Worm (Caenorhabditis elegans) whole organism, young adult: Measurements from ENCODE around the gene anmt-3.

ENCODE experiments used
- B0019.2 ChIP-seq: fragments of 200-800 bp; sonication (Bioruptor generic); conservative IDR thresholded peaks from 2 replicates; pipeline ENCODE4 v1.3.6; 2022; ENCODE audit warnings: missing genetic modification reagents, missing genetic modification characterization, missing compliant biosample characterization
- B0336.3 ChIP-seq: fragments of 200-800 bp; sonication (Bioruptor generic); IDR thresholded peaks from 2 replicates; pipeline ENCODE4 v1.3.6; 2022; ENCODE audit warnings: missing genetic modification characterization, missing compliant biosample characterization
- C06A6.2 ChIP-seq: fragments of 200-800 bp; sonication (Bioruptor generic); conservative IDR thresholded peaks from 2 replicates; pipeline ENCODE4 v1.3.6; 2022; ENCODE audit warnings: missing genetic modification characterization, missing compliant biosample characterization
- C17E4.6 ChIP-seq: fragments of 200-800 bp; sonication (Bioruptor generic); IDR thresholded peaks from 2 replicates; pipeline ENCODE4 v1.3.6; 2022; ENCODE audit warnings: missing genetic modification reagents, missing genetic modification characterization, missing compliant biosample characterization
- D2030.7 ChIP-seq: fragments of 200-800 bp; sonication (Bioruptor generic); IDR thresholded peaks from 2 replicates; pipeline ENCODE4 v1.3.6; 2022; ENCODE audit warnings: missing genetic modification reagents, missing genetic modification characterization, missing compliant biosample characterization
- F22D6.2 ChIP-seq: sonication (generic microtip); optimal IDR thresholded peaks from 2 replicates; lab custom pipeline; 2016; ENCODE audit warnings: mild to moderate bottlenecking, missing genetic modification characterization, missing compliant biosample characterization
- F37B4.10 ChIP-seq: fragments of 200-800 bp; sonication (Bioruptor generic); IDR thresholded peaks from 2 replicates; pipeline ENCODE4 v1.3.6; 2022; ENCODE audit warnings: missing genetic modification characterization, missing compliant biosample characterization
- F52B5.7 ChIP-seq: sonication (generic microtip); optimal IDR thresholded peaks from 2 replicates; lab custom pipeline; 2016; ENCODE audit warnings: mild to moderate bottlenecking, missing genetic modification characterization, missing compliant biosample characterization
- F55B11.4 ChIP-seq: sonication (generic microtip); optimal IDR thresholded peaks from 2 replicates; lab custom pipeline; 2016; ENCODE audit warnings: missing compliant biosample characterization, missing genetic modification characterization, borderline replicate concordance; ENCODE audit not compliant: insufficient read depth
- F57C9.4 ChIP-seq: sonication (generic microtip); optimal IDR thresholded peaks from 2 replicates; lab custom pipeline; 2017; ENCODE audit warnings: mild to moderate bottlenecking, missing genetic modification characterization, missing compliant biosample characterization
- K12H6.12 ChIP-seq: fragments of 200-800 bp; sonication (Bioruptor generic); optimal IDR thresholded peaks from 2 replicates; lab custom pipeline; 2018; ENCODE audit warnings: mild to moderate bottlenecking, missing genetic modification characterization, missing compliant biosample characterization
- T07F8.4 ChIP-seq: sonication (generic microtip); optimal IDR thresholded peaks from 2 replicates; lab custom pipeline; 2016; ENCODE audit warnings: mild to moderate bottlenecking, missing genetic modification characterization, moderate library complexity, missing compliant biosample characterization
- Y53F4B.3 ChIP-seq: fragments of 200-800 bp; sonication (Bioruptor generic); IDR thresholded peaks from 2 replicates; pipeline ENCODE4 v1.3.6; 2022; ENCODE audit warnings: missing genetic modification reagents, missing genetic modification characterization, missing compliant biosample characterization
- Y56A3A.18 ChIP-seq: fragments of 200-800 bp; sonication (Bioruptor generic); IDR thresholded peaks from 2 replicates; pipeline ENCODE4 v1.3.6; 2022; ENCODE audit warnings: missing genetic modification reagents, missing genetic modification characterization, missing compliant biosample characterization
- aptf-3 ChIP-seq: fragments of 200-800 bp; sonication (Bioruptor generic); IDR thresholded peaks from 2 replicates; pipeline ENCODE4 v1.3.6; 2022; ENCODE audit warnings: missing genetic modification characterization, missing compliant biosample characterization
- atf-7 ChIP-seq: sonication (generic microtip); optimal IDR thresholded peaks from 2 replicates; lab custom pipeline; 2017; ENCODE audit warnings: mild to moderate bottlenecking, missing genetic modification characterization, missing compliant biosample characterization
- athp-1 ChIP-seq: sonication (generic microtip); optimal IDR thresholded peaks from 2 replicates; lab custom pipeline; 2017; ENCODE audit warnings: mild to moderate bottlenecking, missing genetic modification characterization, missing compliant biosample characterization
- attf-3 ChIP-seq: fragments of 200-800 bp; sonication (Bioruptor generic); conservative IDR thresholded peaks from 2 replicates; pipeline ENCODE4 v1.3.6; 2022; ENCODE audit warnings: missing genetic modification reagents, missing genetic modification characterization, missing compliant biosample characterization
- attf-6 ChIP-seq: fragments of 200-800 bp; sonication (Bioruptor generic); IDR thresholded peaks from 2 replicates; pipeline ENCODE4 v1.3.6; 2022; ENCODE audit warnings: missing genetic modification reagents, missing genetic modification characterization, missing compliant biosample characterization
- ccch-3 ChIP-seq: fragments of 200-800 bp; sonication (Bioruptor generic); optimal IDR thresholded peaks from 2 replicates; lab custom pipeline; 2018; ENCODE audit warnings: mild to moderate bottlenecking, missing genetic modification characterization, missing compliant biosample characterization
- ceh-100 ChIP-seq: fragments of 200-800 bp; sonication (Bioruptor generic); IDR thresholded peaks from 2 replicates; pipeline ENCODE4 v1.3.6; 2022; ENCODE audit warnings: missing genetic modification reagents, missing genetic modification characterization, missing compliant biosample characterization
- die-1 ChIP-seq: sonication (generic microtip); optimal IDR thresholded peaks from 2 replicates; lab custom pipeline; 2016; ENCODE audit warnings: missing genotype, mild to moderate bottlenecking, missing genetic modification characterization, missing compliant biosample characterization
- dpff-1 ChIP-seq: sonication (generic microtip); optimal IDR thresholded peaks from 2 replicates; lab custom pipeline; 2017; ENCODE audit warnings: mild to moderate bottlenecking, missing genetic modification characterization, missing compliant biosample characterization
- efl-1 ChIP-seq: fragments of 150-350 bp; optimal IDR thresholded peaks from 2 replicates; lab custom pipeline; 2014; ENCODE audit warnings: missing biosample characterization, missing genetic modification reagents, missing genetic modification characterization
- egrh-3 ChIP-seq: fragments of 200-800 bp; sonication (Bioruptor generic); IDR thresholded peaks from 2 replicates; pipeline ENCODE4 v1.3.6; 2022; ENCODE audit warnings: missing genetic modification reagents, missing genetic modification characterization, missing compliant biosample characterization
- ets-4 ChIP-seq: fragments of 200-800 bp; sonication (Bioruptor generic); optimal IDR thresholded peaks from 2 replicates; lab custom pipeline; 2018; ENCODE audit warnings: mild to moderate bottlenecking, missing genetic modification characterization, missing compliant biosample characterization
- hlh-12 ChIP-seq: sonication (generic microtip); optimal IDR thresholded peaks from 2 replicates; lab custom pipeline; 2016; ENCODE audit warnings: missing genetic modification characterization, missing compliant biosample characterization
- hlh-26 ChIP-seq: fragments of 200-800 bp; sonication (Bioruptor generic); conservative IDR thresholded peaks from 2 replicates; pipeline ENCODE4 v1.3.6; 2022; ENCODE audit warnings: missing genetic modification reagents, missing genetic modification characterization, missing compliant biosample characterization
- hmg-20 ChIP-seq: fragments of 200-800 bp; sonication (Bioruptor generic); IDR thresholded peaks from 2 replicates; pipeline ENCODE4 v1.3.6; 2022; ENCODE audit warnings: missing genetic modification reagents, missing genetic modification characterization, missing compliant biosample characterization
- hsf-1 ChIP-seq: fragments of 200-800 bp; sonication (Bioruptor generic); IDR thresholded peaks from 2 replicates; pipeline ENCODE4 v1.3.6; 2022; ENCODE audit warnings: missing genetic modification reagents, missing genetic modification characterization, missing compliant biosample characterization
- let-607 ChIP-seq, 2 experiments: fragments of 200-800 bp in 1 of 2; sonication (Bioruptor generic) in 1 of 2; sonication (generic microtip) in 1 of 2; optimal IDR thresholded peaks; 2 replicates each; lab custom pipeline; 2016 to 2018; ENCODE audit warnings: mild to moderate bottlenecking in 2 of 2, missing compliant biosample characterization in 2 of 2, missing genetic modification characterization in 2 of 2, moderate library complexity in 2 of 2, missing genotype in 1 of 2
- lin-40 ChIP-seq: sonication (generic microtip); optimal IDR thresholded peaks from 2 replicates; lab custom pipeline; 2016; ENCODE audit warnings: missing genetic modification characterization, mild to moderate bottlenecking, missing compliant biosample characterization, missing genotype, missing genetic modification reagents
- lir-1 ChIP-seq: fragments of 200-800 bp; sonication (Bioruptor generic); conservative IDR thresholded peaks from 2 replicates; pipeline ENCODE4 v1.3.6; 2022; ENCODE audit warnings: missing genetic modification reagents, missing genetic modification characterization, missing compliant biosample characterization
- lsl-1 ChIP-seq: fragments of 200-800 bp; sonication (Bioruptor generic); optimal IDR thresholded peaks from 2 replicates; lab custom pipeline; 2018; ENCODE audit warnings: mild to moderate bottlenecking, missing genetic modification characterization, moderate library complexity, missing compliant biosample characterization
- madf-3 ChIP-seq: fragments of 200-800 bp; sonication (Bioruptor generic); IDR thresholded peaks from 2 replicates; pipeline ENCODE4 v1.3.6; 2022; ENCODE audit warnings: missing genetic modification reagents, missing genetic modification characterization, missing compliant biosample characterization
- mes-4 ChIP-seq: sonication (generic microtip); optimal IDR thresholded peaks from 2 replicates; lab custom pipeline; 2016; ENCODE audit warnings: missing genotype, missing genetic modification characterization, missing compliant biosample characterization
- mxl-1 ChIP-seq: sonication (generic microtip); optimal IDR thresholded peaks from 2 replicates; lab custom pipeline; 2016; ENCODE audit warnings: missing genetic modification characterization, missing compliant biosample characterization
- nfya-1 ChIP-seq: sonication (generic microtip); optimal IDR thresholded peaks from 2 replicates; lab custom pipeline; 2017; ENCODE audit warnings: antibody characterized with exemption, missing compliant biosample characterization, missing genetic modification characterization, borderline replicate concordance; ENCODE audit not compliant: insufficient read depth
- pha-4 ChIP-seq: fragments of 150-350 bp; sonication (generic microtip); optimal IDR thresholded peaks from 2 replicates; lab custom pipeline; 2014; ENCODE audit warnings: missing biosample characterization, missing genetic modification reagents, missing genetic modification characterization
- rpc-1 ChIP-seq, 2 experiments: fragments of 150-350 bp in 1 of 2; sonication (generic microtip) in 1 of 2; optimal IDR thresholded peaks; 2 replicates each; lab custom pipeline; 2014 to 2018; ENCODE audit warnings: missing biosample characterization in 1 of 2, missing genetic modification characterization in 1 of 2, missing genetic modification reagents in 1 of 2, missing genotype in 1 of 2
- sdz-38 ChIP-seq: sonication (generic microtip); optimal IDR thresholded peaks from 2 replicates; lab custom pipeline; 2016; ENCODE audit warnings: missing genotype, missing genetic modification characterization, missing compliant biosample characterization
- somi-1 ChIP-seq: fragments of 200-800 bp; sonication (Bioruptor generic); optimal IDR thresholded peaks from 2 replicates; lab custom pipeline; 2018; ENCODE audit warnings: mild to moderate bottlenecking, missing genetic modification characterization, missing compliant biosample characterization
- sptf-2 ChIP-seq: fragments of 200-800 bp; sonication (Bioruptor generic); optimal IDR thresholded peaks from 2 replicates; lab custom pipeline; 2018; ENCODE audit warnings: mild to moderate bottlenecking, missing genetic modification characterization, missing compliant biosample characterization
- tbx-9 ChIP-seq: sonication (generic microtip); optimal IDR thresholded peaks from 2 replicates; lab custom pipeline; 2016; ENCODE audit warnings: borderline replicate concordance, missing genetic modification characterization, inconsistent platforms, missing compliant biosample characterization
- tlf-1 ChIP-seq: fragments of 200-800 bp; sonication (Bioruptor generic); optimal IDR thresholded peaks from 2 replicates; lab custom pipeline; 2018; ENCODE audit warnings: mild to moderate bottlenecking, missing genetic modification characterization, missing compliant biosample characterization
- unc-62 ChIP-seq: fragments of 150-350 bp; optimal IDR thresholded peaks from 2 replicates; lab custom pipeline; 2014; ENCODE audit warnings: missing biosample characterization, missing genetic modification reagents, missing genetic modification characterization
- zim-3 ChIP-seq: sonication (generic microtip); optimal IDR thresholded peaks from 2 replicates; lab custom pipeline; 2017; ENCODE audit warnings: mild to moderate bottlenecking, missing genetic modification characterization, moderate library complexity, missing compliant biosample characterization
- ztf-25 ChIP-seq: fragments of 200-800 bp; sonication (Bioruptor generic); IDR thresholded peaks from 2 replicates; pipeline ENCODE4 v1.3.6; 2022; ENCODE audit warnings: missing genetic modification reagents, missing genetic modification characterization, missing compliant biosample characterization
- ztf-26 ChIP-seq: sonication (generic microtip); optimal IDR thresholded peaks from 2 replicates; lab custom pipeline; 2017; ENCODE audit warnings: missing genetic modification characterization, missing compliant biosample characterization

anmt-3 gene

ce11 chrV:9978425-9978824, 20.3 kb upstream of the anmt-3 start (continued):
- TF ChIP-seq B0336.3 (GFP tag; lab: Robert Waterston, UW) = peak; percentile 84
- no peak for TF ChIP-seq mes-4
- TF ChIP-seq hlh-12 (tag; lab: Kevin White, UChicago) = no peak
- TF ChIP-seq C06A6.2 (GFP tag; lab: Robert Waterston, UW) = no peak
- no peak for TF ChIP-seq sdz-38
- no peak for TF ChIP-seq ccch-3 (GFP tag; lab: Kevin White, UChicago)
- no peak for TF ChIP-seq Y56A3A.18 (GFP tag; lab: Robert Waterston, UW)
- TF ChIP-seq C17E4.6 (GFP tag; lab: Robert Waterston, UW) = peak; percentile 62; the same call in 1 of the 2 replicates
- no peak for TF ChIP-seq hmg-20
- TF ChIP-seq mxl-1 (tag; lab: Kevin White, UChicago) = no peak
- TF ChIP-seq D2030.7 (GFP tag; lab: Robert Waterston, UW) = peak; percentile 41
- no peak for TF ChIP-seq sptf-2 (GFP tag; lab: Kevin White, UChicago)
- 0 out of 2 replicates have a peak, but pooled peaks have one; percentile 23 for TF ChIP-seq attf-3 (GFP tag; lab: Robert Waterston, UW)
- peak; percentile 18; the same call in 1 of the 2 replicates for TF ChIP-seq ceh-100
- no peak for TF ChIP-seq tlf-1 (GFP tag; lab: Kevin White, UChicago)
- no peak for TF ChIP-seq F57C9.4 (tag; lab: Kevin White, UChicago)
- no peak for TF ChIP-seq ets-4 (GFP tag; lab: Kevin White, UChicago)
- TF ChIP-seq F55B11.4 (tag; lab: Kevin White, UChicago) = no peak
- TF ChIP-seq ztf-25 (GFP tag; lab: Robert Waterston, UW) = no peak
- no peak for TF ChIP-seq nfya-1 (tag; lab: Kevin White, UChicago)
- TF ChIP-seq F37B4.10 (GFP tag; lab: Robert Waterston, UW) = no peak
- TF ChIP-seq madf-3 (GFP tag; lab: Robert Waterston, UW) = no peak
- TF ChIP-seq F22D6.2 = no peak
- no peak for TF ChIP-seq let-607 (tag; optimal IDR thresholded peaks at IDR 0.05; lab: Kevin White, UChicago)
- no peak for TF ChIP-seq B0019.2 (GFP tag; lab: Robert Waterston, UW)
- TF ChIP-seq dpff-1 = no peak
- TF ChIP-seq atf-7 (tag; lab: Kevin White, UChicago) = peak; percentile 28
- TF ChIP-seq Y53F4B.3 (GFP tag; lab: Robert Waterston, UW) = no peak
- no peak for TF ChIP-seq ztf-26
- no peak for TF ChIP-seq aptf-3 (GFP tag; lab: Robert Waterston, UW)
- TF ChIP-seq lsl-1 = no peak
- no peak for TF ChIP-seq unc-62 (GFP tag; lab: Kevin White, UChicago)
- TF ChIP-seq efl-1 = no peak
- peak; percentile 33 for TF ChIP-seq athp-1
- no peak for TF ChIP-seq pha-4 (tag; lab: Kevin White, UChicago)
- no peak for TF ChIP-seq lin-40 (tag; lab: Kevin White, UChicago)
- no peak for TF ChIP-seq zim-3
- TF ChIP-seq tbx-9 = no peak
- TF ChIP-seq lir-1 (GFP tag; lab: Robert Waterston, UW) = no peak
- TF ChIP-seq attf-6 (GFP tag; lab: Robert Waterston, UW) = 0 out of 2 replicates have a peak, but pooled peaks have one; percentile 11
- no peak for TF ChIP-seq rpc-1 (optimal IDR thresholded peaks at IDR 0.05; lab: Kevin White, UChicago)
- no peak for TF ChIP-seq rpc-1 (tag; optimal IDR thresholded peaks at IDR 0.05; lab: Kevin White, UChicago)
- no peak for TF ChIP-seq T07F8.4 (tag; lab: Kevin White, UChicago)
- TF ChIP-seq hlh-26 (GFP tag; lab: Robert Waterston, UW) = no peak
- peak; percentile 23 for TF ChIP-seq die-1 (tag; lab: Kevin White, UChicago)
- TF ChIP-seq egrh-3 (GFP tag; lab: Robert Waterston, UW) = no peak
- no peak for TF ChIP-seq F52B5.7
- no peak for TF ChIP-seq somi-1 (GFP tag; lab: Kevin White, UChicago)
- peak; percentile 13 for TF ChIP-seq K12H6.12 (tag; lab: Kevin White, UChicago)
- peak; percentile 71; the same call in 1 of the 2 replicates for TF ChIP-seq hsf-1 (GFP tag; lab: Robert Waterston, UW)
